Worm (Caenorhabditis elegans): Measurements from ENCODE around the gene jmjd-3.3.

The jmjd-3.3 gene

DNA sequence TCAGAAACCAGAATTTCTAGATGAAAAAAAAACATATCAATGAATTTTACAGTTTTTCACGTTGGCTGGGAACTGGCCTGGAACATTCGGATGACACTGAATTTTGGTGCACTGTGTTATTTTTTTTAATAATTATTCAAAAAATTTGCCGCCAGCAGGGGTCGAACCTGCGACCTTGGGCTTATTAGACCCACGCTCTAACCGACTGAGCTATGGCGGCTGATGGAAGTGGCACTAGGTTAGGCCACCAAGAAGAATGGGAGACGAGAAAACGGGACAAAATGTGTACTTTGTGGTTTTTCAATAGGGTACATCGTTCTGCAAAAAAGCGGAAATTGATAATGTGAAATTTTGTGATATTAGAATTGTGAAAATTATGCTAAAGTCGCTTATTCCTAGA, 21.2 kb upstream of the jmjd-3.3 start (continued):
- TF ChIP-seq alr-1 (tag; optimal IDR thresholded peaks at IDR 0.05) (no peak), nhr-21 (tag; optimal IDR thresholded peaks at IDR 0.05) (peak; percentile 31), peb-1 (tag; optimal IDR thresholded peaks at IDR 0.05) (no peak), snpc-4 (tag; optimal IDR thresholded peaks at IDR 0.05) (no peak), unc-55 (GFP tag; optimal IDR thresholded peaks at IDR 0.05) (no peak), nhr-6 (tag; optimal IDR thresholded peaks at IDR 0.05) (no peak), unc-39 (tag; optimal IDR thresholded peaks at IDR 0.05) (no peak), ztf-1 (GFP tag; conservative IDR thresholded peaks at IDR 0.05) (no peak)

DNA sequence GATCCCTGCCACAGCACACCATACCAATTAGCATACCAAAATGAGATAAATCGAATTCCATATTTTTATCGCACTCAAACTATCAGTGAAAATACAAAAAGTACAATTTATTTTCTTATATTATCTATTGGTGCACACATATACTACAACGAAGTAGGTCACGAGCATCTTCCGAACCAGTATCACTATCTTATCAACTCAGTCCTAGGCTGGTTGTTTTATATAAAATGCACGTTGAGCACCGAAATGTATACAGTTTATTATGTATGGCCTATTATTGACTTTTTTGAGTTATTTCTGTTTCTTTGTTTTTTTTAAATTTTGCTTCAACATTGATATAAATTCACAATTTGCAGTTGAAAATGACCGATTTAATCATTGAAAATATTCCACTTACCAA, 20.5 kb upstream of the jmjd-3.3 start, which contains the start of gene C29F7.2:
C29F7.2 (plus strand) TSS at position 357 of the 400 bp plus-strand sequence.
- TF ChIP-seq ztf-4 (tag; optimal IDR thresholded peaks at IDR 0.05) (no peak), egl-27 (tag; optimal IDR thresholded peaks at IDR 0.05) (no peak), peb-1 (tag; optimal IDR thresholded peaks at IDR 0.05) (no peak), ceh-82 (tag; optimal IDR thresholded peaks at IDR 0.05) (no peak), nhr-12 (tag; optimal IDR thresholded peaks at IDR 0.05) (no peak), skn-1 (tag; optimal IDR thresholded peaks at IDR 0.05) (no peak), lin-13 (GFP tag; optimal IDR thresholded peaks at IDR 0.05) (no peak), fos-1 (tag; optimal IDR thresholded peaks at IDR 0.05) (peak; percentile 32), crh-2 (tag; optimal IDR thresholded peaks at IDR 0.05) (peak; percentile 38), lin-11 (tag; optimal IDR thresholded peaks at IDR 0.05) (no peak), gmeb-1 (tag; optimal IDR thresholded peaks at IDR 0.05) (peak; percentile 17), nhr-129 (tag; optimal IDR thresholded peaks at IDR 0.05) (no peak), sma-3 (GFP tag; optimal IDR thresholded peaks at IDR 0.05) (peak; percentile 18), nhr-77 (tag; optimal IDR thresholded peaks at IDR 0.05) (no peak), sma-9 (GFP tag; optimal IDR thresholded peaks at IDR 0.05) (peak; percentile 57), sma-9 (tag; optimal IDR thresholded peaks at IDR 0.05) (no peak)

DNA sequence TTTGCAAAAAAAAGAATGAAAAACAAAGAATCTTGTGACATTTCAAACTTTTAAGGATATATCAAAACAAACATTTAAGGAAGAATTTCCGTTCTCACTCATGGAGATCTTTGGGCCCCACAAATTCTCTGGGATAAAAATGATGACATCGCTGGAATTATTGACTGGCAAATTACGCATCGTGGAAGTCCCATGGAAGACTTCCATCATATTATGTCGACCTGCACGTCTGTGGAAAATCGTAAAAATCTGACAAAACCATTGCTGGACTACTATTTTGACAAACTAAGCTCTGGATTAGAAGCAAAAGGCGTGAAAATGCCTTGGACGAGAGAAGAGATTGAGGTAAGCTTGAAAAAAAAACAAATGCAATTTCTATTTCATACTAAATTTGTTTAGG, 18.7 kb upstream of the jmjd-3.3 start:
- TF ChIP-seq ama-1 (optimal IDR thresholded peaks at IDR 0.05) = no peak
- TF ChIP-seq crh-2 (tag; optimal IDR thresholded peaks at IDR 0.05) = no peak
- TF ChIP-seq lin-13 (GFP tag; optimal IDR thresholded peaks at IDR 0.05) = no peak
- TF ChIP-seq nhr-23 (tag; optimal IDR thresholded peaks at IDR 0.05) = no peak
- TF ChIP-seq ztf-1 (GFP tag; conservative IDR thresholded peaks at IDR 0.05) = no peak
- no peak for TF ChIP-seq ZK546.5 (tag; optimal IDR thresholded peaks at IDR 0.05)
- no peak for TF ChIP-seq unc-39 (tag; optimal IDR thresholded peaks at IDR 0.05)
- TF ChIP-seq sma-9 (GFP tag; optimal IDR thresholded peaks at IDR 0.05) = no peak
- no peak for TF ChIP-seq sma-9 (tag; optimal IDR thresholded peaks at IDR 0.05)

ce11 chrX:13419884-13420339, 16.3 kb upstream of the jmjd-3.3 start, which contains the start of gene C29F7.3:
Gene C29F7.3 (minus strand): TSS chrX:13419934.
- no peak for TF ChIP-seq ceh-82 (tag; optimal IDR thresholded peaks at IDR 0.05)
- no peak for TF ChIP-seq lin-11 (tag; optimal IDR thresholded peaks at IDR 0.05)
- peak; percentile 68 for TF ChIP-seq nhr-25 (tag; optimal IDR thresholded peaks at IDR 0.05)
- TF ChIP-seq fos-1 (tag; optimal IDR thresholded peaks at IDR 0.05) = peak; percentile 36
- no peak for TF ChIP-seq nhr-77 (tag; optimal IDR thresholded peaks at IDR 0.05)
- peak; percentile 68 for TF ChIP-seq sma-9 (GFP tag; optimal IDR thresholded peaks at IDR 0.05)
- no peak for TF ChIP-seq sma-9 (tag; optimal IDR thresholded peaks at IDR 0.05)
- peak; percentile 55 for TF ChIP-seq nhr-129 (tag; optimal IDR thresholded peaks at IDR 0.05)
- no peak for TF ChIP-seq elt-3 (tag; optimal IDR thresholded peaks at IDR 0.05)
- no peak for TF ChIP-seq sem-4 (tag; optimal IDR thresholded peaks at IDR 0.05)
- TF ChIP-seq skn-1 (tag; optimal IDR thresholded peaks at IDR 0.05) = no peak
- TF ChIP-seq lsy-2 (tag; optimal IDR thresholded peaks at IDR 0.05) = no peak
- TF ChIP-seq ZK546.5 (tag; optimal IDR thresholded peaks at IDR 0.05) = no peak
- no peak for TF ChIP-seq ztf-4 (tag; optimal IDR thresholded peaks at IDR 0.05)
- peak; percentile 19 for TF ChIP-seq C34F6.9 (tag; optimal IDR thresholded peaks at IDR 0.05)
- peak; percentile 87 for TF ChIP-seq blmp-1 (tag; optimal IDR thresholded peaks at IDR 0.05; ENCODE audit: insufficient read depth)
- peak; percentile 43 for TF ChIP-seq sma-3 (GFP tag; optimal IDR thresholded peaks at IDR 0.05)
- TF ChIP-seq aly-2 (tag; optimal IDR thresholded peaks at IDR 0.05) = no peak
- TF ChIP-seq elt-1 (tag; optimal IDR thresholded peaks at IDR 0.05) = no peak
- no peak for TF ChIP-seq zag-1 (tag; optimal IDR thresholded peaks at IDR 0.05)
- TF ChIP-seq crh-2 (tag; optimal IDR thresholded peaks at IDR 0.05) = peak; percentile 26
- peak; percentile 23 for TF ChIP-seq F13H6.1 (tag; optimal IDR thresholded peaks at IDR 0.05)
- TF ChIP-seq ztf-11 (tag; optimal IDR thresholded peaks at IDR 0.05) = no peak
- no peak for TF ChIP-seq mab-5 (tag; optimal IDR thresholded peaks at IDR 0.05)

Measured in whole organism, L2 larva.